Worm (Caenorhabditis elegans): Measurements from ENCODE around the gene nlp-63.

nlp-63 gene

DNA sequence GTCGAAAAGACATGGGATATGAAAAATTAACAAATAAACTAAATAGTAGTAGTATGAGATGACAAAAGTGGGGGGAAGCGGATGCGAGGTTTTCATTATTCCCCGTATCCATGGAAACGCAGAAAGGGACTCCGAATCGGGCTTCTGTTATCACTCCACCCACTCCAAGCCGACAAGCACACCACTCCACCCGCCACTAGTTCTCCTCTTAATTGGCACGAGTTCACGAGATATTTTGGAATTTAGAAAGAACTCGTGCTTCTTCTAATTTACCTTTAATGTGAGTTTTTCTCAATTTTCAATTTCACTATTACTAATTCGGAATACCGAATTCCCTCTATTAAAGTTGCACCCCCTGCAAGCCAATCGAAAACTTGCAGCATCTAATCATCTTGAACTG is 11.2 kb downstream of the nlp-63 start:
- TF ChIP-seq lin-11 (tag; optimal IDR thresholded peaks at IDR 0.05): peak; percentile 0
- TF ChIP-seq Y55F3AM.14 (GFP tag; optimal IDR thresholded peaks at IDR 0.05): no peak
- no peak for TF ChIP-seq nhr-6 (tag; optimal IDR thresholded peaks at IDR 0.05)
- no peak for TF ChIP-seq gmeb-1 (tag; optimal IDR thresholded peaks at IDR 0.05)
- no peak for TF ChIP-seq alr-1 (tag; optimal IDR thresholded peaks at IDR 0.05)
- no peak for TF ChIP-seq snpc-4 (tag; optimal IDR thresholded peaks at IDR 0.05)
- TF ChIP-seq ceh-82 (tag; optimal IDR thresholded peaks at IDR 0.05): no peak
- no peak for TF ChIP-seq ZK546.5 (tag; optimal IDR thresholded peaks at IDR 0.05)

ce11 chrII:10167731-10168130 is 12.5 kb downstream of the nlp-63 start:
- TF ChIP-seq C34F6.9 (tag; optimal IDR thresholded peaks at IDR 0.05): peak; percentile 13
- TF ChIP-seq gmeb-1 (tag; optimal IDR thresholded peaks at IDR 0.05): no peak

DNA sequence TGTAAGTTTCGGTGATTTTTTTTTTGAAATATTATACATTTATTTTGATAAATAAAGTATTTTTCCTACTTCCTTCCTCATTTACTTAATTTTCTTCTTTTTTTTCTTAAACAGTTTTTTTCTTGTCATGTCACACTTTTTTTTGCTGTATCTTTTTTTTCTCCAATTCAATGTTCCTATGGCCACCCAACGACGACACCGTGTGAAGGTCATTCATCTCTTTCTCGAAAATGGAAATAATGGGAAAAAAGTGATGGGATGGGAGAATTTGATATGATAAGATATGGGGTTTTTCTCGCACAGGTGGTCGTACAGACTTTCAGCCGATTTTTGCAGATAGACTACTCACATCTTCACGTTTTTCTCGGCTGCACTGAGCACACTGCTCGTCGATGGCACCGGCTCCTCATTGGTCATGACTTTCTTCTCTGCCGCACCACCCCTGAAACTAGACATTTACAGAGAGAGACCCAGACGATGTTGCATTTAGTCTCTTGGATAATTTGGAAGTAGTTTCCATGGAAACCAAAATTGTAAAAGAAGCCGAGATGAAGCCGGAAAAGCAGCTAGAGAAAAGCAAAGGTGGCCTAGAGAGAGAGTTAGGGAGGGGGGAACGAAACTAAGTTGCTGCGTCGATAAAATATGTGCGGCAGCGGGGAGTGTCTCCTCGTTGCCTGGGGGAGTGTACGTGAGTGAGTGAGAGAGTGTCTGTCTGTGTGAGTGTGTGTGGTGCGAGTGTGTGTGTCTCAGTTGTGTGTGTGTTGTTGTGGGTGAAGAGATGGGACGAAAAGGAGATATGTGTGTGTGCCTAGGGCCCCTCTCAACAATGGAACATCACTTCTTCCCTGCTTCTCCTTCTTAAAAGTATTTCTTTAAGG is 13.9 kb downstream of the nlp-63 start, which contains the start of gene daf-19:
Gene daf-19 (minus strand): TSS at position 442 of the 878 bp plus-strand sequence.
- peak; percentile 30 for TF ChIP-seq ama-1 (optimal IDR thresholded peaks at IDR 0.05)
- no peak for TF ChIP-seq ZK546.5 (tag; optimal IDR thresholded peaks at IDR 0.05)
- TF ChIP-seq nhr-11 (tag; optimal IDR thresholded peaks at IDR 0.05): no peak
- peak in 1 of 2 experiments; percentile 36 for TF ChIP-seq mdl-1 (tag; optimal IDR thresholded peaks at IDR 0.05)
- TF ChIP-seq crh-2 (tag; optimal IDR thresholded peaks at IDR 0.05): peak; percentile 59
- TF ChIP-seq ztf-1 (GFP tag; conservative IDR thresholded peaks at IDR 0.05): no peak
- TF ChIP-seq skn-1 (tag; optimal IDR thresholded peaks at IDR 0.05): no peak
- TF ChIP-seq alr-1 (tag; optimal IDR thresholded peaks at IDR 0.05): no peak
- TF ChIP-seq nhr-237 (tag; optimal IDR thresholded peaks at IDR 0.05): no peak
- TF ChIP-seq unc-39 (tag; optimal IDR thresholded peaks at IDR 0.05): peak; percentile 82
- no peak for TF ChIP-seq unc-62 (GFP tag; optimal IDR thresholded peaks at IDR 0.05)
- peak; percentile 63 for TF ChIP-seq lin-11 (tag; optimal IDR thresholded peaks at IDR 0.05)
- no peak for TF ChIP-seq lin-39 (tag; optimal IDR thresholded peaks at IDR 0.05)
- TF ChIP-seq unc-55 (GFP tag; optimal IDR thresholded peaks at IDR 0.05): peak; percentile 76
- no peak for TF ChIP-seq nhr-25 (tag; optimal IDR thresholded peaks at IDR 0.05)
- TF ChIP-seq ceh-16 (tag; optimal IDR thresholded peaks at IDR 0.05): no peak
- no peak for TF ChIP-seq mbf-1 (tag; optimal IDR thresholded peaks at IDR 0.05)
- TF ChIP-seq Y55F3AM.14 (GFP tag; optimal IDR thresholded peaks at IDR 0.05): peak; percentile 38
- TF ChIP-seq zag-1 (tag; optimal IDR thresholded peaks at IDR 0.05): peak; percentile 43
- peak; percentile 48 for TF ChIP-seq egl-27 (tag; optimal IDR thresholded peaks at IDR 0.05)
- TF ChIP-seq nhr-23 (tag; optimal IDR thresholded peaks at IDR 0.05): no peak
- TF ChIP-seq ceh-82 (tag; optimal IDR thresholded peaks at IDR 0.05): no peak
- no peak for TF ChIP-seq nhr-6 (tag; optimal IDR thresholded peaks at IDR 0.05)
- no peak for TF ChIP-seq mab-5 (tag; optimal IDR thresholded peaks at IDR 0.05)
- TF ChIP-seq dmd-4 (tag; optimal IDR thresholded peaks at IDR 0.05): no peak
- TF ChIP-seq elt-3 (tag; optimal IDR thresholded peaks at IDR 0.05): no peak
- TF ChIP-seq fos-1 (tag; optimal IDR thresholded peaks at IDR 0.05): peak; percentile 33
- TF ChIP-seq C34F6.9 (tag; optimal IDR thresholded peaks at IDR 0.05): peak; percentile 78
- no peak for TF ChIP-seq sem-4 (tag; optimal IDR thresholded peaks at IDR 0.05)
- no peak for TF ChIP-seq R02D3.7 (tag; optimal IDR thresholded peaks at IDR 0.05)
- no peak for TF ChIP-seq aly-2 (tag; optimal IDR thresholded peaks at IDR 0.05)
- peak; percentile 5 for TF ChIP-seq nhr-10 (tag; optimal IDR thresholded peaks at IDR 0.05)
- no peak for TF ChIP-seq elt-1 (tag; optimal IDR thresholded peaks at IDR 0.05)
- TF ChIP-seq gmeb-1 (tag; optimal IDR thresholded peaks at IDR 0.05): no peak
- peak; percentile 27 to 65 for TF ChIP-seq lsy-2 (tag; optimal IDR thresholded peaks at IDR 0.05)
- TF ChIP-seq nhr-77 (tag; optimal IDR thresholded peaks at IDR 0.05): no peak
- TF ChIP-seq nhr-12 (tag; optimal IDR thresholded peaks at IDR 0.05): no peak
- peak; percentile 56 for TF ChIP-seq ztf-4 (tag; optimal IDR thresholded peaks at IDR 0.05)
- no peak for TF ChIP-seq snpc-4 (tag; optimal IDR thresholded peaks at IDR 0.05)
- peak; percentile 55 for TF ChIP-seq nhr-21 (tag; optimal IDR thresholded peaks at IDR 0.05)
- peak; percentile 71 for TF ChIP-seq nhr-129 (tag; optimal IDR thresholded peaks at IDR 0.05)
- peak; percentile 12 for TF ChIP-seq ztf-11 (tag; optimal IDR thresholded peaks at IDR 0.05)
- peak; percentile 13 for TF ChIP-seq sma-3 (GFP tag; optimal IDR thresholded peaks at IDR 0.05)
- peak; percentile 53 for TF ChIP-seq sma-9 (GFP tag; optimal IDR thresholded peaks at IDR 0.05)
- no peak for TF ChIP-seq sma-9 (tag; optimal IDR thresholded peaks at IDR 0.05)
- TF ChIP-seq lin-13 (GFP tag; optimal IDR thresholded peaks at IDR 0.05): peak; percentile 49
- no peak for TF ChIP-seq blmp-1 (tag; optimal IDR thresholded peaks at IDR 0.05; ENCODE audit: insufficient read depth)
- no peak for TF ChIP-seq peb-1 (tag; optimal IDR thresholded peaks at IDR 0.05)
